Worm (Caenorhabditis elegans) whole organism, mixed stage, embryonic: Measurements from ENCODE around the gene F37C4.5.

Experiments used
- blmp-1 ChIP-seq: fragments of 150-350 bp; optimal IDR thresholded peaks from 2 replicates; lab custom pipeline; 2014; ENCODE audit warnings: missing biosample characterization, missing genetic modification characterization
- elt-3 ChIP-seq: fragments of 150-350 bp; optimal IDR thresholded peaks from 2 replicates; lab custom pipeline; 2014; ENCODE audit warnings: missing biosample characterization, missing genetic modification characterization
- mep-1 ChIP-seq: fragments of 150-350 bp; optimal IDR thresholded peaks from 2 replicates; lab custom pipeline; 2017; ENCODE audit warnings: missing biosample characterization, missing genetic modification reagents, missing genetic modification characterization, inconsistent platforms
- mls-2 ChIP-seq: sonication (generic microtip); optimal IDR thresholded peaks from 2 replicates; lab custom pipeline; 2016; ENCODE audit warnings: mild to moderate bottlenecking, missing genetic modification characterization, moderate library complexity, missing compliant biosample characterization
- pha-4 ChIP-seq: fragments of 150-350 bp; optimal IDR thresholded peaks from 2 replicates; lab custom pipeline; 2018; ENCODE audit warnings: missing biosample characterization, missing genetic modification reagents, missing genetic modification characterization
- snpc-4 ChIP-seq: fragments of 150-350 bp; optimal IDR thresholded peaks from 2 replicates; lab custom pipeline; 2014; ENCODE audit warnings: missing biosample characterization, missing genetic modification characterization
- sptf-1 ChIP-seq: sonication (generic microtip); optimal IDR thresholded peaks from 2 replicates; lab custom pipeline; 2017; ENCODE audit warnings: mild to moderate bottlenecking, missing genetic modification characterization, moderate library complexity, missing compliant biosample characterization
- unc-62 ChIP-seq: fragments of 150-350 bp; optimal IDR thresholded peaks from 2 replicates; lab custom pipeline; 2014; ENCODE audit warnings: missing biosample characterization, missing genetic modification reagents, missing genetic modification characterization
- ztf-11 ChIP-seq: fragments of 150-350 bp; optimal IDR thresholded peaks from 2 replicates; lab custom pipeline; 2014; ENCODE audit warnings: missing biosample characterization, missing genetic modification characterization

ce11 chrIV:3904620-3905019 lies 31.0 kb upstream of the F37C4.5 start, which contains the start of gene F56D6.21:
- TF ChIP-seq mls-2 (tag; lab: Kevin White, UChicago) = no peak
- TF ChIP-seq ztf-11 (tag; lab: Kevin White, UChicago) = no peak
- TF ChIP-seq unc-62 (GFP tag; lab: Kevin White, UChicago) = no peak
- no peak for TF ChIP-seq elt-3 (tag; lab: Kevin White, UChicago)
- no peak for TF ChIP-seq blmp-1
- no peak for TF ChIP-seq mep-1
- no peak for TF ChIP-seq sptf-1 (tag; lab: Kevin White, UChicago)
- TF ChIP-seq pha-4 (tag; lab: Kevin White, UChicago) = no peak
- TF ChIP-seq snpc-4 = no peak
